Fruit fly (Drosophila melanogaster) whole organism, embryonic: Measurements from ENCODE around the gene CG18858.

Experiments
- ATbp ChIP-seq: fragments of 200-800 bp; sonication (Bioruptor generic); optimal IDR thresholded peaks from 2 replicates; lab custom pipeline; 2017; ENCODE audit warnings: missing biosample characterization, mild to moderate bottlenecking, missing genetic modification characterization, missing genetic modification reagents
- Asciz ChIP-seq: fragments of 200-800 bp; sonication (Bioruptor generic); optimal IDR thresholded peaks from 2 replicates; lab custom pipeline; 2017; ENCODE audit warnings: missing biosample characterization, mild to moderate bottlenecking, missing genetic modification characterization, missing genetic modification reagents
- Atf6 ChIP-seq: fragments of 200-800 bp; sonication (Bioruptor generic); IDR thresholded peaks from 2 replicates; pipeline ENCODE4 v1.3.6; 2022; ENCODE audit warnings: missing biosample characterization, missing genetic modification characterization
- CG11695 ChIP-seq: fragments of 200-800 bp; sonication (Bioruptor generic); IDR thresholded peaks from 3 replicates; pipeline ENCODE4 v1.3.6; 2022; ENCODE audit warnings: missing biosample characterization, missing genetic modification characterization
- CG12659 ChIP-seq: fragments of 200-800 bp; sonication (Bioruptor generic); optimal IDR thresholded peaks from 3 replicates; lab custom pipeline; 2017; ENCODE audit warnings: mild to moderate bottlenecking, missing biosample characterization, missing genetic modification reagents, missing genetic modification characterization
- CG13296 ChIP-seq: fragments of 200-800 bp; sonication (Bioruptor generic); optimal IDR thresholded peaks from 3 replicates; lab custom pipeline; 2018; ENCODE audit warnings: missing biosample characterization, mild to moderate bottlenecking, missing genetic modification characterization
- CG13894 ChIP-seq: fragments of 200-800 bp; sonication (Bioruptor generic); optimal IDR thresholded peaks from 3 replicates; lab custom pipeline; 2018; ENCODE audit warnings: missing biosample characterization, mild to moderate bottlenecking, missing genetic modification characterization, moderate library complexity
- CG15479 ChIP-seq: fragments of 200-800 bp; sonication (Bioruptor generic); optimal IDR thresholded peaks from 3 replicates; lab custom pipeline; 2019; ENCODE audit warnings: missing biosample characterization, mild to moderate bottlenecking, missing genetic modification characterization, moderate library complexity
- CG1647 ChIP-seq: fragments of 200-800 bp; sonication (Bioruptor generic); optimal IDR thresholded peaks from 3 replicates; lab custom pipeline; 2016; ENCODE audit warnings: missing biosample characterization, missing genetic modification characterization
- CG17359 ChIP-seq: fragments of 200-800 bp; sonication (Bioruptor generic); optimal IDR thresholded peaks from 3 replicates; lab custom pipeline; 2018; ENCODE audit warnings: missing biosample characterization, mild to moderate bottlenecking, missing genetic modification characterization, moderate library complexity
- CG17568 ChIP-seq: fragments of 200-800 bp; sonication (Bioruptor generic); optimal IDR thresholded peaks from 2 replicates; lab custom pipeline; 2018; ENCODE audit warnings: missing biosample characterization, mild to moderate bottlenecking, missing genetic modification characterization, moderate library complexity
- CG2678 ChIP-seq: fragments of 200-800 bp; sonication (Bioruptor generic); optimal IDR thresholded peaks from 3 replicates; lab custom pipeline; 2019; ENCODE audit warnings: missing biosample characterization, mild to moderate bottlenecking, missing genetic modification characterization, moderate library complexity
- CG2875 ChIP-seq: fragments of 200-800 bp; sonication (Bioruptor generic); optimal IDR thresholded peaks from 2 replicates; lab custom pipeline; 2017; ENCODE audit warnings: missing biosample characterization, mild to moderate bottlenecking, missing genetic modification characterization, missing genetic modification reagents
- CG3281 ChIP-seq: fragments of 200-800 bp; sonication (Bioruptor generic); optimal IDR thresholded peaks from 3 replicates; lab custom pipeline; 2017; ENCODE audit warnings: missing biosample characterization, mild to moderate bottlenecking, missing genetic modification characterization
- CG4730 ChIP-seq: fragments of 200-800 bp; sonication (Bioruptor generic); IDR thresholded peaks from 2 replicates; pipeline ENCODE4 v1.3.6; 2022; ENCODE audit warnings: missing biosample characterization, missing genetic modification characterization
- CG8089 ChIP-seq: fragments of 200-800 bp; sonication (Bioruptor generic); optimal IDR thresholded peaks from 3 replicates; lab custom pipeline; 2016; ENCODE audit warnings: missing biosample characterization, missing genetic modification characterization
- CG8359 ChIP-seq: fragments of 200-800 bp; sonication (Bioruptor generic); optimal IDR thresholded peaks from 2 replicates; lab custom pipeline; 2017; ENCODE audit warnings: missing biosample characterization, mild to moderate bottlenecking, missing genetic modification characterization, borderline replicate concordance
- CG9817 ChIP-seq: fragments of 200-800 bp; sonication (Bioruptor generic); optimal IDR thresholded peaks from 2 replicates; lab custom pipeline; 2018; ENCODE audit warnings: missing biosample characterization, mild to moderate bottlenecking, missing genetic modification characterization, moderate library complexity
- CTCF ChIP-seq: fragments of 200-800 bp; sonication (Bioruptor generic); optimal IDR thresholded peaks from 2 replicates; lab custom pipeline; 2017; ENCODE audit warnings: missing biosample characterization, mild to moderate bottlenecking, missing genetic modification characterization, moderate library complexity
- CoRest ChIP-seq: fragments of 200-800 bp; sonication (Bioruptor generic); optimal IDR thresholded peaks from 3 replicates; lab custom pipeline; 2018; ENCODE audit warnings: missing biosample characterization, mild to moderate bottlenecking, missing genetic modification characterization, moderate library complexity
- D19B ChIP-seq: fragments of 200-800 bp; sonication (Bioruptor generic); optimal IDR thresholded peaks from 2 replicates; lab custom pipeline; 2017; ENCODE audit warnings: missing biosample characterization, mild to moderate bottlenecking, missing genetic modification characterization
- E2f2 ChIP-seq: fragments of 200-800 bp; sonication (Bioruptor generic); IDR thresholded peaks from 2 replicates; pipeline ENCODE4 v1.3.6; 2022; ENCODE audit warnings: missing biosample characterization, missing genetic modification characterization
- Fer1 ChIP-seq: fragments of 200-800 bp; sonication (Bioruptor generic); optimal IDR thresholded peaks from 2 replicates; lab custom pipeline; 2017; ENCODE audit warnings: missing biosample characterization, mild to moderate bottlenecking, missing genetic modification characterization
- Fer3 ChIP-seq: fragments of 200-800 bp; sonication (Bioruptor generic); optimal IDR thresholded peaks from 2 replicates; lab custom pipeline; 2018; ENCODE audit warnings: missing biosample characterization, mild to moderate bottlenecking, missing genetic modification characterization, moderate library complexity
- H2.0 ChIP-seq: fragments of 200-800 bp; sonication (Bioruptor generic); IDR thresholded peaks from 2 replicates; pipeline ENCODE4 v1.3.6; 2022; ENCODE audit warnings: missing biosample characterization, missing genetic modification characterization
- HLH4C ChIP-seq: fragments of 200-800 bp; sonication (Bioruptor generic); IDR thresholded peaks from 3 replicates; pipeline ENCODE4 v1.3.6; 2022; ENCODE audit warnings: missing biosample characterization, missing genetic modification characterization; ENCODE audit not compliant: partially characterized antibody
- Myb ChIP-seq: fragments of 200-800 bp; sonication (Bioruptor generic); optimal IDR thresholded peaks from 2 replicates; lab custom pipeline; 2016; ENCODE audit warnings: missing biosample characterization, missing genetic modification characterization
- Opbp ChIP-seq: fragments of 200-800 bp; sonication (Bioruptor generic); IDR thresholded peaks from 3 replicates; pipeline ENCODE4 v1.3.6; 2022; ENCODE audit warnings: missing biosample characterization, missing genetic modification characterization; ENCODE audit not compliant: partially characterized antibody
- PHDP ChIP-seq: fragments of 200-800 bp; sonication (Bioruptor generic); optimal IDR thresholded peaks from 3 replicates; lab custom pipeline; 2018; ENCODE audit warnings: missing biosample characterization, mild to moderate bottlenecking, missing genetic modification characterization, moderate library complexity
- Tbp ChIP-seq: fragments of >200 bp; optimal IDR thresholded peaks from 2 replicates; lab custom pipeline; 2018; ENCODE audit warnings: missing biosample characterization, missing genetic modification characterization
- az2 ChIP-seq: fragments of 200-800 bp; sonication (Bioruptor generic); optimal IDR thresholded peaks from 3 replicates; lab custom pipeline; 2016; ENCODE audit warnings: missing biosample characterization, missing genetic modification characterization
- bcd ChIP-seq: fragments of 200-800 bp; sonication (Bioruptor generic); optimal IDR thresholded peaks from 2 replicates; lab custom pipeline; 2017; ENCODE audit warnings: missing biosample characterization, mild to moderate bottlenecking, missing genetic modification characterization
- bsh ChIP-seq, 2 experiments: fragments of 200-800 bp; sonication (Bioruptor generic); optimal IDR thresholded peaks; 2 replicates each; lab custom pipeline; 2017 to 2018; ENCODE audit warnings: mild to moderate bottlenecking in 2 of 2, missing biosample characterization in 2 of 2, missing genetic modification characterization in 2 of 2, moderate library complexity in 1 of 2
- cas ChIP-seq: fragments of 200-800 bp; sonication (Bioruptor generic); IDR thresholded peaks from 2 replicates; pipeline ENCODE4 v1.3.6; 2022; ENCODE audit warnings: missing biosample characterization, missing genetic modification characterization
- chinmo ChIP-seq: fragments of 200-800 bp; sonication (Bioruptor generic); IDR thresholded peaks from 4 replicates; pipeline ENCODE4 v1.3.6; 2022; ENCODE audit warnings: missing biosample characterization, missing genetic modification characterization; ENCODE audit not compliant: partially characterized antibody
- chm ChIP-seq: fragments of 200-800 bp; sonication (Bioruptor generic); IDR thresholded peaks from 2 replicates; pipeline ENCODE4 v1.3.6; 2022; ENCODE audit warnings: missing biosample characterization, missing genetic modification characterization
- dmrt99B ChIP-seq: fragments of 200-800 bp; sonication (Bioruptor generic); optimal IDR thresholded peaks from 2 replicates; lab custom pipeline; 2018; ENCODE audit warnings: missing biosample characterization, mild to moderate bottlenecking, missing genetic modification characterization, moderate library complexity
- dpn ChIP-seq, 2 experiments: fragments of 200-800 bp; sonication (Bioruptor generic); optimal IDR thresholded peaks; 3 replicates each; lab custom pipeline; 2016; ENCODE audit warnings: missing biosample characterization in 2 of 2, missing genetic modification characterization in 2 of 2
- emc ChIP-seq: fragments of 200-800 bp; sonication (Bioruptor generic); optimal IDR thresholded peaks from 2 replicates; lab custom pipeline; 2016; ENCODE audit warnings: missing biosample characterization, missing genetic modification characterization
- hbn ChIP-seq: fragments of 200-800 bp; sonication (Bioruptor generic); IDR thresholded peaks from 2 replicates; pipeline ENCODE4 v1.3.6; 2022; ENCODE audit warnings: missing biosample characterization, missing genetic modification characterization; ENCODE audit not compliant: partially characterized antibody
- hth ChIP-seq: fragments of >200 bp; optimal IDR thresholded peaks from 2 replicates; lab custom pipeline; 2017; ENCODE audit warnings: inconsistent platforms
- kni ChIP-seq: fragments of 200-800 bp; sonication (Bioruptor generic); optimal IDR thresholded peaks from 3 replicates; lab custom pipeline; 2017; ENCODE audit warnings: mild to moderate bottlenecking, missing biosample characterization, missing genetic modification reagents, missing genetic modification characterization
- nerfin-2 ChIP-seq: fragments of 200-800 bp; sonication (Bioruptor generic); IDR thresholded peaks from 2 replicates; pipeline ENCODE4 v1.3.6; 2022; ENCODE audit warnings: missing biosample characterization, missing genetic modification characterization; ENCODE audit not compliant: partially characterized antibody
- phol ChIP-seq: fragments of 200-800 bp; sonication (Bioruptor generic); optimal IDR thresholded peaks from 3 replicates; lab custom pipeline; 2018; ENCODE audit warnings: missing biosample characterization, mild to moderate bottlenecking, missing genetic modification characterization, moderate library complexity
- ranshi ChIP-seq: fragments of 200-800 bp; sonication (Bioruptor generic); IDR thresholded peaks from 2 replicates; pipeline ENCODE4 v1.3.6; 2022; ENCODE audit warnings: missing biosample characterization, missing genetic modification characterization
- trem ChIP-seq: fragments of 200-800 bp; optimal IDR thresholded peaks from 3 replicates; lab custom pipeline; 2019; ENCODE audit warnings: missing biosample characterization, mild to moderate bottlenecking, missing genetic modification characterization, moderate library complexity
- twi ChIP-seq: fragments of 200-800 bp; optimal IDR thresholded peaks from 2 replicates; lab custom pipeline; 2019; ENCODE audit warnings: missing biosample characterization, mild to moderate bottlenecking, missing genetic modification characterization, moderate library complexity
- tx ChIP-seq: fragments of 200-800 bp; sonication (Bioruptor generic); optimal IDR thresholded peaks from 2 replicates; lab custom pipeline; 2016; ENCODE audit warnings: missing biosample characterization, missing genetic modification characterization
- unpg ChIP-seq: fragments of 200-800 bp; sonication (Bioruptor generic); optimal IDR thresholded peaks from 3 replicates; lab custom pipeline; 2018; ENCODE audit warnings: missing biosample characterization, mild to moderate bottlenecking, missing genetic modification characterization, moderate library complexity
- vnd ChIP-seq: fragments of 200-800 bp; sonication (Bioruptor generic); IDR thresholded peaks from 3 replicates; pipeline ENCODE4 v1.3.6; 2022; ENCODE audit warnings: missing biosample characterization, missing genetic modification characterization; ENCODE audit not compliant: partially characterized antibody

Gene CG18858

DNA sequence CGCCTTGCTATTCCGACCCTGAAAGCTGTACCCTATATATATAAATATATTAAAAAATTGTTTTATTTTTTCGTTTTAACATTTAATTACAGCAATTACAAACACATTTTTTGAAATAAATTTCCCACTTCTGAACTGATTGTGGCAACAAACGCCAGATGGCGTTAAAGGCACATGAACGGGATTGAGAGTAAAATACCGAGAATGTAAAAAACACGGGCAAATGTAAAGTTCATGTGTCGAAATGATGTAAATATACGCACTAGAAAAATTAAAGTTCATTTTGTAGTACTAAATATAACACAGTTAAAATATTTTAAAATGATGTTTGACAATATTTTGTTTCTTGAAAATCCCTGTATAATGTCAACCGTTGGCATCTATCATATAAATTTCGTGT, 5.5 kb upstream of the CG18858 start (continued):
- TF ChIP-seq CG13296 (peak; percentile 23), CG13894 (no peak), chinmo (GFP tag; lab: Robert Waterston, UW) (0 out of 4 replicates have a peak, but pooled peaks have one; percentile 19), Fer1 (peak; percentile 6), nerfin-2 (GFP tag; lab: Robert Waterston, UW) (no peak), Atf6 (GFP tag; lab: Robert Waterston, UW) (no peak), emc (GFP tag; lab: Kevin White, UChicago) (no peak), E2f2 (GFP tag; lab: Robert Waterston, UW) (peak; percentile 61), Asciz (GFP tag; lab: Kevin White, UChicago) (peak; percentile 28), CG17568 (GFP tag; lab: Kevin White, UChicago) (peak; percentile 48), ATbp (peak; percentile 6), CG8089 (GFP tag; lab: Kevin White, UChicago) (no peak), Opbp (GFP tag; lab: Robert Waterston, UW) (peak; percentile 12; the same call in 2 of the 3 replicates), bcd (GFP tag; lab: Kevin White, UChicago) (peak; percentile 28), unpg (peak; percentile 40), D19B (GFP tag; lab: Kevin White, UChicago) (no peak), CG1647 (GFP tag; lab: Kevin White, UChicago) (no peak), dpn (GFP tag; optimal IDR thresholded peaks at IDR 0.05; lab: Kevin White, UChicago) (peak in 1 of 2 experiments; percentile 32), CG2875 (no peak), bsh (GFP tag; optimal IDR thresholded peaks at IDR 0.05; lab: Kevin White, UChicago) (peak in 1 of 2 experiments; percentile 50), hth (lab: Kevin White, UChicago) (no peak), phol (tag; lab: Kevin White, UChicago) (peak; percentile 15), CG9817 (peak; percentile 3), CG17359 (tag; lab: Kevin White, UChicago) (peak; percentile 47), Myb (GFP tag; lab: Kevin White, UChicago) (peak; percentile 38), CoRest (peak; percentile 24), CG3281 (peak; percentile 8), hbn (no peak), twi (tag; lab: Kevin White, UChicago) (peak; percentile 13), HLH4C (no peak), CTCF (GFP tag; lab: Kevin White, UChicago) (peak; percentile 94), az2 (GFP tag; lab: Kevin White, UChicago) (peak; percentile 41), PHDP (tag; lab: Kevin White, UChicago) (peak; percentile 45), CG11695 (GFP tag; lab: Robert Waterston, UW) (no peak), H2.0 (GFP tag; lab: Robert Waterston, UW) (no peak), chm (0 out of 2 replicates have a peak, but pooled peaks have one; percentile 17), CG8359 (GFP tag; lab: Kevin White, UChicago) (no peak), vnd (GFP tag; lab: Robert Waterston, UW) (no peak; the same call in 2 of the 3 replicates), Tbp (GFP tag; lab: Kevin White, UChicago) (no peak), CG15479 (GFP tag; lab: Kevin White, UChicago) (no peak), cas (GFP tag; lab: Robert Waterston, UW) (no peak), tx (GFP tag; lab: Kevin White, UChicago) (no peak), Fer3 (tag; lab: Kevin White, UChicago) (peak; percentile 6), CG12659 (peak; percentile 11), kni (GFP tag; lab: Kevin White, UChicago) (no peak), CG2678 (peak; percentile 30), dmrt99B (tag; lab: Kevin White, UChicago) (peak; percentile 38), ranshi (GFP tag; lab: Robert Waterston, UW) (no peak), trem (tag; lab: Kevin White, UChicago) (peak; percentile 26), CG4730 (GFP tag; lab: Robert Waterston, UW) (0 out of 2 replicates have a peak, but pooled peaks have one; percentile 16)
